Worm (Caenorhabditis elegans) whole organism, midembryonic: ENCODE data around the gene wht-1.

Source experiments
- cog-1 ChIP-seq: sonication (generic microtip); optimal IDR thresholded peaks from 2 replicates; lab custom pipeline; 2016; ENCODE audit warnings: missing genetic modification characterization, missing compliant biosample characterization
- flt-1 ChIP-seq: fragments of 200-800 bp; sonication (Bioruptor generic); IDR thresholded peaks from 2 replicates; pipeline ENCODE4 v1.3.6; 2022; ENCODE audit warnings: missing genetic modification characterization, missing compliant biosample characterization
- klf-2 ChIP-seq: fragments of 200-800 bp; sonication (Bioruptor generic); conservative IDR thresholded peaks from 2 replicates; pipeline ENCODE4 v1.3.6; 2022; ENCODE audit warnings: missing genetic modification reagents, missing genetic modification characterization, missing compliant biosample characterization
- ref-1 ChIP-seq: fragments of 200-800 bp; sonication (Bioruptor generic); conservative IDR thresholded peaks from 2 replicates; pipeline ENCODE4 v1.3.6; 2022; ENCODE audit warnings: missing genetic modification reagents, missing genetic modification characterization, missing compliant biosample characterization
- ztf-29 ChIP-seq: fragments of 200-800 bp; sonication (Bioruptor generic); IDR thresholded peaks from 2 replicates; pipeline ENCODE4 v1.3.6; 2022; ENCODE audit warnings: missing genetic modification reagents, missing genetic modification characterization, missing compliant biosample characterization

- TF ChIP-seq flt-1 (GFP tag; lab: Robert Waterston, UW) (no peak), cog-1 (tag; lab: Kevin White, UChicago) (no peak), klf-2 (GFP tag; lab: Robert Waterston, UW) (no peak), ztf-29 (GFP tag; lab: Robert Waterston, UW) (no peak), ref-1 (no peak)
Observed at ce11 chrIII:6077973-6078372, 9.6 kb downstream of the wht-1 start.
